Fruit fly (Drosophila melanogaster) whole organism, embryonic: ENCODE data around the gene Ldh.

ENCODE experiments used
- Adf1 ChIP-seq: fragments of 200-800 bp; sonication (Bioruptor generic); IDR thresholded peaks from 2 replicates; pipeline ENCODE4 v1.3.6; 2022; ENCODE audit warnings: missing biosample characterization, missing genetic modification characterization
- Antp ChIP-seq: fragments of 200-800 bp; sonication (Bioruptor generic); optimal IDR thresholded peaks from 3 replicates; lab custom pipeline; 2016; ENCODE audit warnings: missing biosample characterization, missing genetic modification characterization
- Bteb2 ChIP-seq: fragments of 200-800 bp; sonication (Bioruptor generic); optimal IDR thresholded peaks from 2 replicates; lab custom pipeline; 2016; ENCODE audit warnings: missing biosample characterization, missing genetic modification characterization
- CG10543 ChIP-seq: fragments of 200-800 bp; sonication (Bioruptor generic); optimal IDR thresholded peaks from 3 replicates; lab custom pipeline; 2017; ENCODE audit warnings: missing biosample characterization, mild to moderate bottlenecking, missing genetic modification characterization, moderate library complexity
- CG11398 ChIP-seq: fragments of 200-800 bp; sonication (Bioruptor generic); optimal IDR thresholded peaks from 2 replicates; lab custom pipeline; 2016; ENCODE audit warnings: missing biosample characterization, missing genetic modification characterization
- CG12155 ChIP-seq: fragments of 200-800 bp; sonication (Bioruptor generic); optimal IDR thresholded peaks from 3 replicates; lab custom pipeline; 2016; ENCODE audit warnings: missing biosample characterization, missing genetic modification characterization
- CG12769 ChIP-seq: fragments of 200-800 bp; sonication (Bioruptor generic); optimal IDR thresholded peaks from 2 replicates; lab custom pipeline; 2019; ENCODE audit warnings: missing biosample characterization, mild to moderate bottlenecking, missing genetic modification characterization, moderate library complexity
- CG13775 ChIP-seq: fragments of 200-800 bp; sonication (Bioruptor generic); optimal IDR thresholded peaks from 3 replicates; lab custom pipeline; 2017; ENCODE audit warnings: missing biosample characterization, mild to moderate bottlenecking, missing genetic modification characterization
- CG15479 ChIP-seq: fragments of 200-800 bp; sonication (Bioruptor generic); optimal IDR thresholded peaks from 3 replicates; lab custom pipeline; 2019; ENCODE audit warnings: missing biosample characterization, mild to moderate bottlenecking, missing genetic modification characterization, moderate library complexity
- CG30403 ChIP-seq: fragments of 200-800 bp; sonication (Bioruptor generic); optimal IDR thresholded peaks from 3 replicates; lab custom pipeline; 2016; ENCODE audit warnings: missing biosample characterization, missing genetic modification characterization
- CG30431 ChIP-seq: fragments of 200-800 bp; sonication (Bioruptor generic); optimal IDR thresholded peaks from 2 replicates; lab custom pipeline; 2017; ENCODE audit warnings: missing biosample characterization, missing genetic modification characterization
- CG33213 ChIP-seq: fragments of 200-800 bp; sonication (Bioruptor generic); optimal IDR thresholded peaks from 3 replicates; lab custom pipeline; 2016; ENCODE audit warnings: missing biosample characterization, missing genetic modification characterization
- CG3995 ChIP-seq: fragments of 200-800 bp; sonication (Bioruptor generic); optimal IDR thresholded peaks from 3 replicates; lab custom pipeline; 2016; ENCODE audit warnings: missing biosample characterization, missing genetic modification characterization
- CG4707 ChIP-seq: fragments of 200-800 bp; sonication (Bioruptor generic); optimal IDR thresholded peaks from 2 replicates; lab custom pipeline; 2018; ENCODE audit warnings: missing biosample characterization, mild to moderate bottlenecking, missing genetic modification characterization, moderate library complexity
- CG5245 ChIP-seq: fragments of 200-800 bp; sonication (Bioruptor generic); optimal IDR thresholded peaks from 3 replicates; lab custom pipeline; 2016; ENCODE audit warnings: missing biosample characterization, missing genetic modification characterization
- CG6254 ChIP-seq: fragments of 200-800 bp; sonication (Bioruptor generic); optimal IDR thresholded peaks from 3 replicates; lab custom pipeline; 2017; ENCODE audit warnings: mild to moderate bottlenecking, missing biosample characterization, missing genetic modification reagents, missing genetic modification characterization
- CG8765 ChIP-seq: fragments of 200-800 bp; sonication (Bioruptor generic); IDR thresholded peaks from 2 replicates; pipeline ENCODE4 v1.3.6; 2022; ENCODE audit warnings: missing biosample characterization, missing genetic modification characterization
- CG9727 ChIP-seq: fragments of 200-800 bp; sonication (Bioruptor generic); optimal IDR thresholded peaks from 3 replicates; lab custom pipeline; 2017; ENCODE audit warnings: missing biosample characterization, mild to moderate bottlenecking, missing genetic modification characterization
- CHES-1-like ChIP-seq: fragments of 200-800 bp; sonication (Bioruptor generic); optimal IDR thresholded peaks from 2 replicates; lab custom pipeline; 2016; ENCODE audit warnings: missing biosample characterization, missing genetic modification characterization
- E2f2 ChIP-seq: fragments of 200-800 bp; sonication (Bioruptor generic); IDR thresholded peaks from 2 replicates; pipeline ENCODE4 v1.3.6; 2022; ENCODE audit warnings: missing biosample characterization, missing genetic modification characterization
- Ets65A ChIP-seq: fragments of 200-800 bp; sonication (Bioruptor generic); peaks from one replicate; lab custom pipeline; 2016; ENCODE audit warnings: missing biosample characterization, missing genetic modification characterization
- Fer1 ChIP-seq: fragments of 200-800 bp; sonication (Bioruptor generic); optimal IDR thresholded peaks from 2 replicates; lab custom pipeline; 2017; ENCODE audit warnings: missing biosample characterization, mild to moderate bottlenecking, missing genetic modification characterization
- Hmr ChIP-seq: fragments of 200-800 bp; sonication (Bioruptor generic); optimal IDR thresholded peaks from 3 replicates; lab custom pipeline; 2017; ENCODE audit warnings: mild to moderate bottlenecking, missing biosample characterization, missing genetic modification reagents, missing genetic modification characterization
- Hr3 ChIP-seq: fragments of 200-800 bp; sonication (Bioruptor generic); optimal IDR thresholded peaks from 3 replicates; lab custom pipeline; 2016; ENCODE audit warnings: missing biosample characterization, missing genetic modification characterization
- Hr39 ChIP-seq: fragments of >200 bp; optimal IDR thresholded peaks from 2 replicates; lab custom pipeline; 2017
- Jarid2 ChIP-seq: fragments of 200-800 bp; sonication (Bioruptor generic); optimal IDR thresholded peaks from 3 replicates; lab custom pipeline; 2017; ENCODE audit warnings: mild to moderate bottlenecking, missing biosample characterization, missing genetic modification reagents, missing genetic modification characterization
- Nf-YA ChIP-seq: fragments of 200-800 bp; sonication (Bioruptor generic); IDR thresholded peaks from 2 replicates; pipeline ENCODE4 v1.3.6; 2022; ENCODE audit warnings: missing biosample characterization, missing genetic modification characterization
- Nf-YC ChIP-seq: fragments of 200-800 bp; optimal IDR thresholded peaks from 3 replicates; lab custom pipeline; 2019; ENCODE audit warnings: missing biosample characterization, mild to moderate bottlenecking, missing genetic modification characterization, moderate library complexity
- Rfx ChIP-seq: fragments of 200-800 bp; sonication (Bioruptor generic); IDR thresholded peaks from 2 replicates; pipeline ENCODE4 v1.3.6; 2022; ENCODE audit warnings: missing biosample characterization, missing genetic modification characterization
- amos ChIP-seq: fragments of 200-800 bp; sonication (Bioruptor generic); IDR thresholded peaks from 2 replicates; pipeline ENCODE4 v1.3.6; 2022; ENCODE audit warnings: missing biosample characterization, missing genetic modification characterization; ENCODE audit not compliant: partially characterized antibody
- aop ChIP-seq: fragments of 200-800 bp; sonication (Bioruptor generic); IDR thresholded peaks from 2 replicates; pipeline ENCODE4 v1.3.6; 2022; ENCODE audit warnings: missing biosample characterization, missing genetic modification characterization
- bcd ChIP-seq: fragments of 200-800 bp; sonication (Bioruptor generic); optimal IDR thresholded peaks from 2 replicates; lab custom pipeline; 2017; ENCODE audit warnings: missing biosample characterization, mild to moderate bottlenecking, missing genetic modification characterization
- caup ChIP-seq: fragments of 200-800 bp; sonication (Bioruptor generic); optimal IDR thresholded peaks from 3 replicates; lab custom pipeline; 2017; ENCODE audit warnings: missing biosample characterization, mild to moderate bottlenecking, missing genetic modification characterization, moderate library complexity; ENCODE audit not compliant: severe bottlenecking
- chn ChIP-seq: fragments of 200-800 bp; sonication (Bioruptor generic); optimal IDR thresholded peaks from 2 replicates; lab custom pipeline; 2016; ENCODE audit warnings: missing biosample characterization, missing genetic modification characterization
- corto ChIP-seq: fragments of 200-800 bp; sonication (Bioruptor generic); optimal IDR thresholded peaks from 2 replicates; lab custom pipeline; 2016; ENCODE audit warnings: missing biosample characterization, mild to moderate bottlenecking, missing genetic modification characterization, moderate library complexity
- danr ChIP-seq: fragments of 200-800 bp; sonication (Bioruptor generic); IDR thresholded peaks from 2 replicates; pipeline ENCODE4 v1.3.6; 2022; ENCODE audit warnings: missing biosample characterization, missing genetic modification characterization
- dmrt99B ChIP-seq: fragments of 200-800 bp; sonication (Bioruptor generic); optimal IDR thresholded peaks from 2 replicates; lab custom pipeline; 2018; ENCODE audit warnings: missing biosample characterization, mild to moderate bottlenecking, missing genetic modification characterization, moderate library complexity
- fd3F ChIP-seq: fragments of 200-800 bp; sonication (Bioruptor generic); optimal IDR thresholded peaks from 2 replicates; lab custom pipeline; 2018; ENCODE audit warnings: missing biosample characterization, mild to moderate bottlenecking, missing genetic modification characterization, moderate library complexity
- ftz-f1 ChIP-seq: fragments of 200-800 bp; sonication (Bioruptor generic); optimal IDR thresholded peaks from 2 replicates; lab custom pipeline; 2016; ENCODE audit warnings: missing biosample characterization, missing genetic modification characterization
- gce ChIP-seq: fragments of 200-800 bp; sonication (Bioruptor generic); IDR thresholded peaks from 3 replicates; pipeline ENCODE4 v1.3.6; 2022; ENCODE audit warnings: missing biosample characterization, missing genetic modification characterization
- kni ChIP-seq: fragments of 200-800 bp; sonication (Bioruptor generic); optimal IDR thresholded peaks from 3 replicates; lab custom pipeline; 2017; ENCODE audit warnings: mild to moderate bottlenecking, missing biosample characterization, missing genetic modification reagents, missing genetic modification characterization
- lbe ChIP-seq: fragments of 200-800 bp; sonication (Bioruptor generic); optimal IDR thresholded peaks from 2 replicates; lab custom pipeline; 2016; ENCODE audit warnings: missing biosample characterization, mild to moderate bottlenecking, missing genetic modification characterization
- lola ChIP-seq, 3 experiments: fragments of >200 bp in 2 of 3; fragments of 200-800 bp in 1 of 3; sonication (Bioruptor generic) in 1 of 3; optimal IDR thresholded peaks; 2 replicates each; lab custom pipeline; 2017 to 2019; ENCODE audit warnings: missing biosample characterization in 3 of 3, missing genetic modification characterization in 3 of 3, mild to moderate bottlenecking in 1 of 3, moderate library complexity in 1 of 3
- otp ChIP-seq: fragments of 200-800 bp; sonication (Bioruptor generic); IDR thresholded peaks from 3 replicates; pipeline ENCODE4, ENCODE4 v1.3.6; 2022; ENCODE audit warnings: missing biosample characterization, missing genetic modification characterization
- p53 ChIP-seq: fragments of 200-800 bp; sonication (Bioruptor generic); optimal IDR thresholded peaks from 2 replicates; lab custom pipeline; 2016; ENCODE audit warnings: missing biosample characterization, missing genetic modification characterization
- scrt ChIP-seq: fragments of 200-800 bp; sonication (Bioruptor generic); optimal IDR thresholded peaks from 2 replicates; lab custom pipeline; 2018; ENCODE audit warnings: missing biosample characterization, mild to moderate bottlenecking, missing genetic modification characterization, moderate library complexity
- sob ChIP-seq: fragments of 200-800 bp; sonication (Bioruptor generic); IDR thresholded peaks from 2 replicates; pipeline ENCODE4 v1.3.6; 2022; ENCODE audit warnings: missing biosample characterization, missing genetic modification characterization
- wor ChIP-seq: fragments of 200-800 bp; sonication (Bioruptor generic); IDR thresholded peaks from 2 replicates; pipeline ENCODE4 v1.3.6; 2022; ENCODE audit warnings: missing biosample characterization, missing genetic modification characterization
- zen2 ChIP-seq: fragments of 200-800 bp; sonication (Bioruptor generic); IDR thresholded peaks from 3 replicates; pipeline ENCODE4 v1.3.6; 2022; ENCODE audit warnings: missing biosample characterization, missing genetic modification characterization; ENCODE audit not compliant: partially characterized antibody

The Ldh gene

DNA sequence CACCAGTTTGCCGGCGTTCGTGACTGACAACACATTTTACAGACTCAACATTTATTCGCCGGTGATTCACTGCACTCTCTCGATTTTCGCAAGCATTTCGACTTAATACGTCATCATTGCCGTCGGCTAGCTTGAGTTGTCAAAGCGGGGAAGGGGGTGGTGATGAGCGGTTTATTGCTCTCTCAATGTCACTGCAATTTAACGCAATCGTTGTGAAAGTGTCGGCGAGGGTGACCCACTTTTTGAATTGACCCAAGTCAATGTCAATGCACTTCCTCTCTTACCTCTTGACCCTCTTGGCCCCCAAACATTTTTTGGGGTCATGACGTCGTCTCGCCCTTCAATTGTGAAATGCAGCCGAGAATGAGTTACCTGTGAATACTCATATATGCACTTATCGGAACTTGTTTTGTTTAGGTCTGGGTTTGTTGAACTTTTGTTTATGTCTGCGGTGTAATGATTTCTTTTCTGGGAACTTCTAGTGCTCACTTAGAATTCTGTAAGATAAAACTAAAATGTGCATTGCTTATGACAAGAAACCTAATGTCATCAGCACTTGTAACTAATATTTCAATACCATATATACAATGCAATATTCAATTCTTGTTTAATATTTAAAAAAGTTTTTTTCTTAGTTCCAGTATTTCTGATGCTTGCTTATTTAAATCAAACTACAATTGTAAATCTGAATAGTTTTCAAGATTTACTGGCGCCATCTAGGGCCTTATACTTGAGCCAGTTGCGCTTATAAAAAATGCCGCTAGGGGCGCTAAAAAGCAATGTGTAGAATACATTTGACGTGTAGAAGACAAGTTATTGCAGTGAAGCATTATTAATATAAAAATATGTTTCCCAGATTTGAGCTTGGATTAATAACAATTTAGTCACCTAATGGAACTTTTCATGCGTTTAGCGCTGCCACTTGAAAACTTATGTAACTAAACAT lies 1.7 kb upstream of the Ldh start (continued):
- no peak for TF ChIP-seq CG15479 (GFP tag; lab: Kevin White, UChicago)
- peak; percentile 70 for TF ChIP-seq sob (GFP tag; lab: Robert Waterston, UW)
- no peak for TF ChIP-seq CG11398
- TF ChIP-seq gce (GFP tag; lab: Robert Waterston, UW): 0 out of 3 replicates have a peak, but pooled peaks have one; percentile 29
- TF ChIP-seq E2f2: peak; percentile 32
- peak; percentile 7 for TF ChIP-seq CG4707 (GFP tag; lab: Kevin White, UChicago)
- no peak for TF ChIP-seq CG6254 (GFP tag; lab: Kevin White, UChicago)
- no peak for TF ChIP-seq CG12769 (tag; lab: Kevin White, UChicago)
- TF ChIP-seq dmrt99B (tag; lab: Kevin White, UChicago): peak; percentile 39
- TF ChIP-seq Nf-YC (tag; lab: Kevin White, UChicago): peak; percentile 13
- peak; percentile 6 for TF ChIP-seq CG33213
- TF ChIP-seq p53 (GFP tag; lab: Kevin White, UChicago): no peak
- TF ChIP-seq ftz-f1 (GFP tag; lab: Kevin White, UChicago): no peak
- TF ChIP-seq bcd: peak; percentile 42
- no peak for TF ChIP-seq CG5245 (GFP tag; lab: Kevin White, UChicago)
- no peak for TF ChIP-seq CG10543
- TF ChIP-seq chn (GFP tag; lab: Kevin White, UChicago): peak; percentile 8
- no peak for TF ChIP-seq CG9727 (GFP tag; lab: Kevin White, UChicago)
- TF ChIP-seq lbe: no peak
- peak; percentile 13 for TF ChIP-seq CG12155 (GFP tag; lab: Kevin White, UChicago)
- TF ChIP-seq CG8765 (GFP tag; lab: Robert Waterston, UW): 0 out of 2 replicates have a peak, but pooled peaks have one; percentile 27
- no peak for TF ChIP-seq Adf1
- no peak for TF ChIP-seq danr (GFP tag; lab: Robert Waterston, UW)
- TF ChIP-seq caup (GFP tag; lab: Kevin White, UChicago): peak; percentile 34
- TF ChIP-seq wor: no peak
- no peak for TF ChIP-seq corto (GFP tag; lab: Kevin White, UChicago)
- TF ChIP-seq lola (GFP tag; optimal IDR thresholded peaks at IDR 0.05; lab: Kevin White, UChicago): peak in 1 of 3 experiments; percentile 17
- TF ChIP-seq fd3F (GFP tag; lab: Kevin White, UChicago): peak; percentile 13
- peak; percentile 13 for TF ChIP-seq scrt (GFP tag; lab: Kevin White, UChicago)
- no peak for TF ChIP-seq Hr39
- TF ChIP-seq CG3995 (GFP tag; lab: Kevin White, UChicago): no peak
- peak; percentile 97 for TF ChIP-seq Ets65A
- TF ChIP-seq CHES-1-like: no peak
- TF ChIP-seq CG30403 (GFP tag; lab: Kevin White, UChicago): peak; percentile 70
- TF ChIP-seq kni (GFP tag; lab: Kevin White, UChicago): no peak
- peak; percentile 37 for TF ChIP-seq Hmr (GFP tag; lab: Kevin White, UChicago)
- peak; percentile 39 for TF ChIP-seq Hr3 (GFP tag; lab: Kevin White, UChicago)
- TF ChIP-seq CG13775 (GFP tag; lab: Kevin White, UChicago): no peak
- TF ChIP-seq Bteb2 (GFP tag; lab: Kevin White, UChicago): no peak
- TF ChIP-seq zen2 (GFP tag; lab: Robert Waterston, UW): no peak
- peak; percentile 31 for TF ChIP-seq Jarid2 (GFP tag; lab: Kevin White, UChicago)
- peak; percentile 72 for TF ChIP-seq amos (GFP tag; lab: Robert Waterston, UW)
- TF ChIP-seq Fer1 (GFP tag; lab: Kevin White, UChicago): no peak
- TF ChIP-seq CG30431: no peak
- peak; percentile 81 for TF ChIP-seq Rfx
- peak; percentile 17 for TF ChIP-seq Antp
- no peak for TF ChIP-seq otp
- no peak for TF ChIP-seq Nf-YA (GFP tag; lab: Robert Waterston, UW)
- no peak for TF ChIP-seq aop (GFP tag; lab: Robert Waterston, UW)
